Fruit fly (Drosophila melanogaster) whole organism, embryonic: ENCODE measurements around the gene Nse1.
A peak's percentile ranks its signal among the peaks of the same experiment; 100 is the strongest.

Experiments used
- ATbp ChIP-seq: fragments of 200-800 bp; sonication (Bioruptor generic); optimal IDR thresholded peaks from 2 replicates; lab custom pipeline; 2017; ENCODE audit warnings: missing biosample characterization, mild to moderate bottlenecking, missing genetic modification characterization, missing genetic modification reagents
- CG10267 ChIP-seq: fragments of 200-800 bp; sonication (Bioruptor generic); optimal IDR thresholded peaks from 2 replicates; lab custom pipeline; 2018; ENCODE audit warnings: missing biosample characterization, mild to moderate bottlenecking, missing genetic modification characterization, moderate library complexity
- CG11695 ChIP-seq: fragments of 200-800 bp; sonication (Bioruptor generic); IDR thresholded peaks from 3 replicates; pipeline ENCODE4 v1.3.6; 2022; ENCODE audit warnings: missing biosample characterization, missing genetic modification characterization
- CG13424 ChIP-seq: fragments of 200-800 bp; sonication (Bioruptor generic); optimal IDR thresholded peaks from 2 replicates; lab custom pipeline; 2019; ENCODE audit warnings: missing biosample characterization, mild to moderate bottlenecking, missing genetic modification characterization, moderate library complexity
- CG13894 ChIP-seq: fragments of 200-800 bp; sonication (Bioruptor generic); optimal IDR thresholded peaks from 3 replicates; lab custom pipeline; 2018; ENCODE audit warnings: missing biosample characterization, mild to moderate bottlenecking, missing genetic modification characterization, moderate library complexity
- CG15601 ChIP-seq: fragments of 200-800 bp; sonication (Bioruptor generic); optimal IDR thresholded peaks from 3 replicates; lab custom pipeline; 2019; ENCODE audit warnings: missing biosample characterization, mild to moderate bottlenecking, missing genetic modification characterization, moderate library complexity
- CG16813 ChIP-seq: fragments of 200-800 bp; sonication (Bioruptor generic); IDR thresholded peaks from 3 replicates; pipeline ENCODE4 v1.3.6; 2022; ENCODE audit warnings: missing biosample characterization, missing genetic modification characterization; ENCODE audit not compliant: partially characterized antibody
- CG17829 ChIP-seq: fragments of 200-800 bp; optimal IDR thresholded peaks from 2 replicates; lab custom pipeline; 2019; ENCODE audit warnings: missing biosample characterization, mild to moderate bottlenecking, missing genetic modification characterization, moderate library complexity
- CG17912 ChIP-seq: fragments of 200-800 bp; sonication (Bioruptor generic); optimal IDR thresholded peaks from 2 replicates; lab custom pipeline; 2018; ENCODE audit warnings: missing biosample characterization, mild to moderate bottlenecking, missing genetic modification characterization
- CG3995 ChIP-seq: fragments of 200-800 bp; sonication (Bioruptor generic); optimal IDR thresholded peaks from 3 replicates; lab custom pipeline; 2016; ENCODE audit warnings: missing biosample characterization, missing genetic modification characterization
- CG4360 ChIP-seq: fragments of 200-800 bp; sonication (Bioruptor generic); IDR thresholded peaks from 2 replicates; pipeline ENCODE4 v1.3.6; 2022; ENCODE audit warnings: missing biosample characterization, missing genetic modification characterization
- CG5245 ChIP-seq: fragments of 200-800 bp; sonication (Bioruptor generic); optimal IDR thresholded peaks from 3 replicates; lab custom pipeline; 2016; ENCODE audit warnings: missing biosample characterization, missing genetic modification characterization
- CG5953 ChIP-seq: fragments of 200-800 bp; sonication (Bioruptor generic); IDR thresholded peaks from 2 replicates; pipeline ENCODE4 v1.3.6; 2022; ENCODE audit warnings: missing biosample characterization, missing genetic modification characterization
- CG6813 ChIP-seq: fragments of 200-800 bp; sonication (Bioruptor generic); optimal IDR thresholded peaks from 2 replicates; lab custom pipeline; 2017; ENCODE audit warnings: missing biosample characterization, missing genetic modification characterization, mild to moderate bottlenecking, moderate library complexity, missing genetic modification reagents
- CG7963 ChIP-seq: fragments of 200-800 bp; sonication (Bioruptor generic); IDR thresholded peaks from 3 replicates; pipeline ENCODE4 v1.3.6; 2022; ENCODE audit warnings: missing biosample characterization, missing genetic modification characterization; ENCODE audit not compliant: partially characterized antibody
- CG8924 ChIP-seq: fragments of 200-800 bp; optimal IDR thresholded peaks from 3 replicates; lab custom pipeline; 2019; ENCODE audit warnings: missing biosample characterization, mild to moderate bottlenecking, missing genetic modification characterization, moderate library complexity
- Chrac-16 ChIP-seq: fragments of 200-800 bp; sonication (Bioruptor generic); optimal IDR thresholded peaks from 3 replicates; lab custom pipeline; 2016; ENCODE audit warnings: missing biosample characterization, missing genetic modification characterization
- D19B ChIP-seq: fragments of 200-800 bp; sonication (Bioruptor generic); optimal IDR thresholded peaks from 2 replicates; lab custom pipeline; 2017; ENCODE audit warnings: missing biosample characterization, mild to moderate bottlenecking, missing genetic modification characterization
- Deaf1 ChIP-seq: fragments of 200-800 bp; optimal IDR thresholded peaks from 3 replicates; lab custom pipeline; 2019; ENCODE audit warnings: missing biosample characterization, mild to moderate bottlenecking, missing genetic modification characterization, moderate library complexity
- Dref ChIP-seq: fragments of 200-800 bp; sonication (Bioruptor generic); IDR thresholded peaks from 2 replicates; pipeline ENCODE4 v1.3.6; 2022; ENCODE audit warnings: missing biosample characterization, missing genetic modification characterization
- E2f2 ChIP-seq: fragments of 200-800 bp; sonication (Bioruptor generic); IDR thresholded peaks from 2 replicates; pipeline ENCODE4 v1.3.6; 2022; ENCODE audit warnings: missing biosample characterization, missing genetic modification characterization
- ERR ChIP-seq: fragments of 200-800 bp; sonication (Bioruptor generic); optimal IDR thresholded peaks from 2 replicates; lab custom pipeline; 2016; ENCODE audit warnings: missing biosample characterization, missing genetic modification characterization
- Ets97D ChIP-seq: fragments of 200-800 bp; sonication (Bioruptor generic); optimal IDR thresholded peaks from 3 replicates; lab custom pipeline; 2016; ENCODE audit warnings: missing biosample characterization, missing genetic modification characterization
- HLHmδ ChIP-seq: fragments of 200-800 bp; sonication (Bioruptor generic); optimal IDR thresholded peaks from 2 replicates; lab custom pipeline; 2018; ENCODE audit warnings: missing biosample characterization, mild to moderate bottlenecking, missing genetic modification characterization, moderate library complexity
- HmgZ ChIP-seq: fragments of 200-800 bp; sonication (Bioruptor generic); optimal IDR thresholded peaks from 2 replicates; lab custom pipeline; 2018; ENCODE audit warnings: missing biosample characterization, mild to moderate bottlenecking, missing genetic modification characterization
- Hr78 ChIP-seq, 2 experiments: fragments of 200-800 bp in 1 of 2; fragments of >200 bp in 1 of 2; sonication (Bioruptor generic) in 1 of 2; optimal IDR thresholded peaks; 2 replicates each; lab custom pipeline; 2017 to 2019; ENCODE audit warnings: missing biosample characterization in 2 of 2, missing genetic modification characterization in 2 of 2, mild to moderate bottlenecking in 1 of 2, moderate library complexity in 1 of 2
- Jarid2 ChIP-seq: fragments of 200-800 bp; sonication (Bioruptor generic); optimal IDR thresholded peaks from 3 replicates; lab custom pipeline; 2017; ENCODE audit warnings: mild to moderate bottlenecking, missing biosample characterization, missing genetic modification reagents, missing genetic modification characterization
- Kr ChIP-seq: fragments of 200-800 bp; sonication (Bioruptor generic); optimal IDR thresholded peaks from 2 replicates; lab custom pipeline; 2017; ENCODE audit warnings: missing biosample characterization, mild to moderate bottlenecking, missing genetic modification characterization
- MBD-R2 ChIP-seq: fragments of 200-800 bp; sonication (Bioruptor generic); IDR thresholded peaks from 2 replicates; pipeline ENCODE4 v1.3.6; 2022; ENCODE audit warnings: missing biosample characterization, missing genetic modification characterization
- Med ChIP-seq: fragments of 200-800 bp; sonication (Bioruptor generic); peaks from one replicate; lab custom pipeline; 2016; ENCODE audit warnings: missing biosample characterization, missing genetic modification characterization, mild to moderate bottlenecking, inconsistent platforms, moderate library complexity
- Opbp ChIP-seq: fragments of 200-800 bp; sonication (Bioruptor generic); IDR thresholded peaks from 3 replicates; pipeline ENCODE4 v1.3.6; 2022; ENCODE audit warnings: missing biosample characterization, missing genetic modification characterization; ENCODE audit not compliant: partially characterized antibody
- Sry-β ChIP-seq: fragments of 200-800 bp; sonication (Bioruptor generic); optimal IDR thresholded peaks from 2 replicates; lab custom pipeline; 2018; ENCODE audit warnings: missing biosample characterization, mild to moderate bottlenecking, missing genetic modification characterization, moderate library complexity
- Trl ChIP-seq, 3 experiments: fragments of >200 bp in 2 of 3; fragments of 200-800 bp in 1 of 3; sonication (Bioruptor generic) in 1 of 3; optimal IDR thresholded peaks; 2 replicates in 1 of 3; 3 replicates in 2 of 3; lab custom pipeline; 2016 to 2017; ENCODE audit warnings: missing biosample characterization in 1 of 3, missing genetic modification characterization in 1 of 3
- YL-1 ChIP-seq: fragments of 200-800 bp; sonication (Bioruptor generic); optimal IDR thresholded peaks from 3 replicates; lab custom pipeline; 2017; ENCODE audit warnings: missing biosample characterization, mild to moderate bottlenecking, missing genetic modification characterization
- ab ChIP-seq: fragments of 200-800 bp; sonication (Bioruptor generic); optimal IDR thresholded peaks from 2 replicates; lab custom pipeline; 2016; ENCODE audit warnings: missing biosample characterization, missing genetic modification characterization
- ase ChIP-seq: fragments of 200-800 bp; sonication (Bioruptor generic); IDR thresholded peaks from 3 replicates; pipeline ENCODE4 v1.3.6; 2022; ENCODE audit warnings: missing biosample characterization, missing genetic modification characterization
- ci ChIP-seq: fragments of 200-800 bp; sonication (Bioruptor generic); IDR thresholded peaks from 3 replicates; pipeline ENCODE4 v1.3.6; 2022; ENCODE audit warnings: missing biosample characterization, missing genetic modification characterization
- gfzf ChIP-seq: fragments of 200-800 bp; sonication (Bioruptor generic); optimal IDR thresholded peaks from 2 replicates; lab custom pipeline; 2016; ENCODE audit warnings: missing biosample characterization, mild to moderate bottlenecking, missing genetic modification characterization, moderate library complexity
- grn ChIP-seq: fragments of 200-800 bp; sonication (Bioruptor generic); optimal IDR thresholded peaks from 3 replicates; lab custom pipeline; 2017; ENCODE audit warnings: missing biosample characterization, missing genetic modification characterization
- inv ChIP-seq: fragments of 200-800 bp; sonication (Bioruptor generic); IDR thresholded peaks from 2 replicates; pipeline ENCODE4 v1.3.6; 2022; ENCODE audit warnings: missing biosample characterization, missing genetic modification characterization; ENCODE audit not compliant: partially characterized antibody
- jigr1 ChIP-seq: fragments of 200-800 bp; sonication (Bioruptor generic); IDR thresholded peaks from 3 replicates; pipeline ENCODE4 v1.3.6; 2022; ENCODE audit warnings: missing biosample characterization, missing genetic modification characterization
- mam ChIP-seq: fragments of 200-800 bp; sonication (Bioruptor generic); optimal IDR thresholded peaks from 3 replicates; lab custom pipeline; 2016; ENCODE audit warnings: missing biosample characterization, missing genetic modification characterization
- mld ChIP-seq: fragments of 200-800 bp; sonication (Bioruptor generic); IDR thresholded peaks from 3 replicates; pipeline ENCODE4 v1.3.6; 2022; ENCODE audit warnings: missing biosample characterization, missing genetic modification characterization; ENCODE audit not compliant: partially characterized antibody
- psq ChIP-seq: fragments of 200-800 bp; sonication (Bioruptor generic); optimal IDR thresholded peaks from 2 replicates; lab custom pipeline; 2017; ENCODE audit warnings: missing biosample characterization, missing genetic modification characterization
- schlank ChIP-seq: fragments of 200-800 bp; sonication (Bioruptor generic); optimal IDR thresholded peaks from 2 replicates; lab custom pipeline; 2018; ENCODE audit warnings: missing biosample characterization, mild to moderate bottlenecking, missing genetic modification characterization
- sob ChIP-seq: fragments of 200-800 bp; sonication (Bioruptor generic); IDR thresholded peaks from 2 replicates; pipeline ENCODE4 v1.3.6; 2022; ENCODE audit warnings: missing biosample characterization, missing genetic modification characterization
- ssp ChIP-seq: fragments of 200-800 bp; sonication (Bioruptor generic); IDR thresholded peaks from 2 replicates; pipeline ENCODE4 v1.3.6; 2022; ENCODE audit warnings: missing biosample characterization, missing genetic modification characterization
- stwl ChIP-seq: fragments of 200-800 bp; sonication (Bioruptor generic); optimal IDR thresholded peaks from 3 replicates; lab custom pipeline; 2018; ENCODE audit warnings: missing biosample characterization, mild to moderate bottlenecking, missing genetic modification characterization, moderate library complexity

Nse1 gene

DNA sequence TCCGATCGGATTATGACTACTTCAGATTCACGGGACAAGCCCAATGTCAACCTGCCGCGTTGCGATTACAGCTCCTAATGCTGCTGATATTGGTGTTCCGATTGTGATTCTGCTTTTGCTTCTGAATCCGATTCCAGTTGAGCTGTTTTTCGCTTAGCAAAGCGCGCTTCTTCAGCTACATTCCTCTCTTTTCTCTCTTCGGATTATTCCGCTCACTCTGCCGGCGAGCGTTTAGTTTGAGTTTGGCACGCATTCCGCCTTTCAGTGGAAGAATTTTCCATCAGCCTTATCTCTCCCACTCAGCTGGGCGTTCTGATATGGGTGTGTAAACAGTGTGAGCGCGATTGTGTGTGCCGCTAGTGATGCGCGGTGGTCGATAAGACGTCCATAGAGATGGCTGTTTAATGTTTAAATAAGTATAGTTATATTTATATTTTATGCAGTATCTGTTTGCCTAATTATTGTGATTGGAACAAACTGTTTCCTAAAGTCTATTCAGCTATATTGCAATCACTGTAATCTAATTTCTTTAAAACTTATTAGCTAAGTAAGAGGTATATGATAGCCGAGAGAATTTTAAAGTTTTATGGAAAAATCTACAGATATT, 9.6 kb downstream of the Nse1 start, which contains the start of gene Galt (continued):
- TF ChIP-seq CG16813 = peak; percentile 82
- no peak for TF ChIP-seq Chrac-16 (GFP tag; lab: Kevin White, UChicago)
- peak; percentile 74 for TF ChIP-seq MBD-R2 (GFP tag; lab: Robert Waterston, UW)
- TF ChIP-seq grn (GFP tag; lab: Kevin White, UChicago) = peak; percentile 93
- peak; percentile 64 to 85 for TF ChIP-seq Trl (optimal IDR thresholded peaks at IDR 0.05; lab: Kevin White, UChicago)
- TF ChIP-seq Trl (GFP tag; optimal IDR thresholded peaks at IDR 0.05; lab: Kevin White, UChicago) = no peak
- TF ChIP-seq CG15601 = peak; percentile 32
- TF ChIP-seq CG8924 (tag; lab: Kevin White, UChicago) = peak; percentile 69
- TF ChIP-seq stwl (tag; lab: Kevin White, UChicago) = peak; percentile 53
- peak; percentile 11 for TF ChIP-seq psq (GFP tag; lab: Kevin White, UChicago)
- no peak for TF ChIP-seq ase
- TF ChIP-seq schlank = no peak
- peak; percentile 62; the same call in 2 of the 3 replicates for TF ChIP-seq Opbp
- peak in 1 of 2 experiments; percentile 18 for TF ChIP-seq Hr78 (GFP tag; optimal IDR thresholded peaks at IDR 0.05; lab: Kevin White, UChicago)
- peak; percentile 64 for TF ChIP-seq CG17829 (tag; lab: Kevin White, UChicago)
- TF ChIP-seq ERR = peak; percentile 31
- TF ChIP-seq inv (GFP tag; lab: Robert Waterston, UW) = peak; percentile 52; the same call in 1 of the 2 replicates
- peak; percentile 46 for TF ChIP-seq CG13424 (tag; lab: Kevin White, UChicago)
- no peak for TF ChIP-seq Kr (GFP tag; lab: Kevin White, UChicago)
- no peak for TF ChIP-seq mam (GFP tag; lab: Kevin White, UChicago)
- 0 out of 3 replicates have a peak, but pooled peaks have one; percentile 31 for TF ChIP-seq CG11695 (GFP tag; lab: Robert Waterston, UW)
- TF ChIP-seq Jarid2 (GFP tag; lab: Kevin White, UChicago) = peak; percentile 18
- peak; percentile 47; the same call in 1 of the 3 replicates for TF ChIP-seq mld (GFP tag; lab: Robert Waterston, UW)
- TF ChIP-seq Deaf1 (tag; lab: Kevin White, UChicago) = peak; percentile 37
- peak; percentile 36; the same call in 1 of the 2 replicates for TF ChIP-seq E2f2 (GFP tag; lab: Robert Waterston, UW)
- peak; percentile 70; the same call in 1 of the 3 replicates for TF ChIP-seq ci (GFP tag; lab: Robert Waterston, UW)
- peak; percentile 80 for TF ChIP-seq D19B (GFP tag; lab: Kevin White, UChicago)
- peak; percentile 35 for TF ChIP-seq YL-1 (GFP tag; lab: Kevin White, UChicago)
- peak; percentile 59; the same call in 1 of the 2 replicates for TF ChIP-seq sob (GFP tag; lab: Robert Waterston, UW)
- TF ChIP-seq CG4360 (GFP tag; lab: Robert Waterston, UW) = 0 out of 2 replicates have a peak, but pooled peaks have one; percentile 16

DNA sequence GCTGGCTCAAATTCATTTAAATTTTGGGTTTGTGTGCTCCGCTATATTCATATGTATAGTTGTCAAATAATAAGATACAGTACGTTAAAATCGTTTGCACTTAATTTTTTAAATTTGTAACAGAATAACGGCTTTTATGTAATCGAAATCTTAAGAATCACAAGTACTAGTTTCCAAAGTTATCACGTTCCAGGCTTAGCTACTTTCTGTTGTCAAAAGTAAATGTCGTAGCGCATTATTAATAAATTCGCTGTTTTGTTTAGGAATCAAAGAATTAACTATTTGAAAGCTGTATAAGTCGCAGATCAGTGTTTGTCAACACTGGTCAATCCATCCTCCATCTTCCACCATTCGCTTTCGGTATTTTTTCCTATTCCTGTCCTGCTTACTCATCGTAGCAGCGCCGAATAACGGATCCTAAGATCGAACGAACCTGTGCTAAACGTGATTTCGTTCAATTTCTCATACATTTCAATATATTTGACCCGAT, 13.8 kb downstream of the Nse1 start, which contains the start of the genes CG13771, CG34310 and cup:
CG13771 (minus strand) TSS at position 51 of the 490 bp plus-strand sequence.
CG34310 (plus strand) TSS at position 103 of the 490 bp plus-strand sequence.
cup (plus strand) TSS at position 103 of the 490 bp plus-strand sequence.
- TF ChIP-seq CG17912 (GFP tag; lab: Kevin White, UChicago) = no peak
- no peak for TF ChIP-seq HmgZ (tag; lab: Kevin White, UChicago)
- no peak for TF ChIP-seq HLHmδ (GFP tag; lab: Kevin White, UChicago)
- TF ChIP-seq CG5953 (GFP tag; lab: Robert Waterston, UW) = no peak
- TF ChIP-seq ATbp (GFP tag; lab: Kevin White, UChicago) = no peak
- no peak for TF ChIP-seq ssp (GFP tag; lab: Robert Waterston, UW)
- TF ChIP-seq ab (GFP tag; lab: Kevin White, UChicago) = no peak
- TF ChIP-seq ci (GFP tag; lab: Robert Waterston, UW) = no peak
- TF ChIP-seq CG6813 (GFP tag; lab: Kevin White, UChicago) = no peak
- peak; percentile 81 for TF ChIP-seq CG10267 (tag; lab: Kevin White, UChicago)
- TF ChIP-seq Ets97D = peak; percentile 18
- TF ChIP-seq Dref (GFP tag; lab: Robert Waterston, UW) = no peak
- peak; percentile 26 for TF ChIP-seq Med (GFP tag; lab: Kevin White, UChicago)
- TF ChIP-seq jigr1 (GFP tag; lab: Robert Waterston, UW) = no peak
- TF ChIP-seq CG3995 = peak; percentile 26
- TF ChIP-seq CG7963 = no peak
- TF ChIP-seq CG13894 (tag; lab: Kevin White, UChicago) = no peak
- TF ChIP-seq Sry-β = no peak
- no peak for TF ChIP-seq CG5245 (GFP tag; lab: Kevin White, UChicago)
- peak; percentile 23 for TF ChIP-seq gfzf (GFP tag; lab: Kevin White, UChicago)
